Worm (Caenorhabditis elegans) whole organism, young adult: ENCODE measurements around the gene srbc-32.

Experiments used
- B0019.2 ChIP-seq: fragments of 200-800 bp; sonication (Bioruptor generic); conservative IDR thresholded peaks from 2 replicates; pipeline ENCODE4 v1.3.6; 2022; ENCODE audit warnings: missing genetic modification reagents, missing genetic modification characterization, missing compliant biosample characterization
- F22D6.2 ChIP-seq: sonication (generic microtip); optimal IDR thresholded peaks from 2 replicates; lab custom pipeline; 2016; ENCODE audit warnings: mild to moderate bottlenecking, missing genetic modification characterization, missing compliant biosample characterization
- F33H1.4 ChIP-seq: fragments of 200-800 bp; sonication (Bioruptor generic); IDR thresholded peaks from 2 replicates; pipeline ENCODE4 v1.3.6; 2022; ENCODE audit warnings: missing genetic modification reagents, missing genetic modification characterization, missing compliant biosample characterization
- F37B4.10 ChIP-seq: fragments of 200-800 bp; sonication (Bioruptor generic); IDR thresholded peaks from 2 replicates; pipeline ENCODE4 v1.3.6; 2022; ENCODE audit warnings: missing genetic modification characterization, missing compliant biosample characterization
- K12H6.12 ChIP-seq: fragments of 200-800 bp; sonication (Bioruptor generic); optimal IDR thresholded peaks from 2 replicates; lab custom pipeline; 2018; ENCODE audit warnings: mild to moderate bottlenecking, missing genetic modification characterization, missing compliant biosample characterization
- T07F8.4 ChIP-seq: sonication (generic microtip); optimal IDR thresholded peaks from 2 replicates; lab custom pipeline; 2016; ENCODE audit warnings: mild to moderate bottlenecking, missing genetic modification characterization, moderate library complexity, missing compliant biosample characterization
- Y53F4B.3 ChIP-seq: fragments of 200-800 bp; sonication (Bioruptor generic); IDR thresholded peaks from 2 replicates; pipeline ENCODE4 v1.3.6; 2022; ENCODE audit warnings: missing genetic modification reagents, missing genetic modification characterization, missing compliant biosample characterization
- aptf-2 ChIP-seq: fragments of 200-800 bp; sonication (Bioruptor generic); conservative IDR thresholded peaks from 2 replicates; pipeline ENCODE4 v1.3.6; 2022; ENCODE audit warnings: missing genetic modification reagents, missing genetic modification characterization, missing compliant biosample characterization
- aptf-3 ChIP-seq: fragments of 200-800 bp; sonication (Bioruptor generic); IDR thresholded peaks from 2 replicates; pipeline ENCODE4 v1.3.6; 2022; ENCODE audit warnings: missing genetic modification characterization, missing compliant biosample characterization
- ceh-58 ChIP-seq: fragments of 200-800 bp; sonication (Bioruptor generic); IDR thresholded peaks from 2 replicates; pipeline ENCODE4 v1.3.6; 2022; ENCODE audit warnings: missing genetic modification characterization, missing compliant biosample characterization
- egl-44 ChIP-seq: fragments of 200-800 bp; sonication (Bioruptor generic); IDR thresholded peaks from 2 replicates; pipeline ENCODE4 v1.3.6; 2022; ENCODE audit warnings: missing genetic modification reagents, missing genetic modification characterization, missing compliant biosample characterization
- hlh-12 ChIP-seq: sonication (generic microtip); optimal IDR thresholded peaks from 2 replicates; lab custom pipeline; 2016; ENCODE audit warnings: missing genetic modification characterization, missing compliant biosample characterization
- hmg-20 ChIP-seq: fragments of 200-800 bp; sonication (Bioruptor generic); IDR thresholded peaks from 2 replicates; pipeline ENCODE4 v1.3.6; 2022; ENCODE audit warnings: missing genetic modification reagents, missing genetic modification characterization, missing compliant biosample characterization
- hsf-1 ChIP-seq: fragments of 200-800 bp; sonication (Bioruptor generic); IDR thresholded peaks from 2 replicates; pipeline ENCODE4 v1.3.6; 2022; ENCODE audit warnings: missing genetic modification reagents, missing genetic modification characterization, missing compliant biosample characterization
- lin-40 ChIP-seq: sonication (generic microtip); optimal IDR thresholded peaks from 2 replicates; lab custom pipeline; 2016; ENCODE audit warnings: missing genetic modification characterization, mild to moderate bottlenecking, missing compliant biosample characterization, missing genotype, missing genetic modification reagents
- madf-3 ChIP-seq: fragments of 200-800 bp; sonication (Bioruptor generic); IDR thresholded peaks from 2 replicates; pipeline ENCODE4 v1.3.6; 2022; ENCODE audit warnings: missing genetic modification reagents, missing genetic modification characterization, missing compliant biosample characterization
- madf-6 ChIP-seq: fragments of 200-800 bp; sonication (Bioruptor generic); IDR thresholded peaks from 2 replicates; pipeline ENCODE4 v1.3.6; 2022; ENCODE audit warnings: missing genetic modification reagents, missing genetic modification characterization, missing compliant biosample characterization
- mcd-1 ChIP-seq: fragments of 200-800 bp; sonication (Bioruptor generic); IDR thresholded peaks from 2 replicates; pipeline ENCODE4 v1.3.6; 2022; ENCODE audit warnings: missing genetic modification reagents, missing genetic modification characterization, missing compliant biosample characterization
- mes-4 ChIP-seq: sonication (generic microtip); optimal IDR thresholded peaks from 2 replicates; lab custom pipeline; 2016; ENCODE audit warnings: missing genotype, missing genetic modification characterization, missing compliant biosample characterization
- nhr-120 ChIP-seq: fragments of 200-800 bp; sonication (Bioruptor generic); IDR thresholded peaks from 2 replicates; pipeline ENCODE4 v1.3.6; 2022; ENCODE audit warnings: missing genetic modification characterization, missing compliant biosample characterization
- nhr-27 ChIP-seq: fragments of 200-800 bp; sonication (Bioruptor generic); optimal IDR thresholded peaks from 2 replicates; lab custom pipeline; 2018; ENCODE audit warnings: mild to moderate bottlenecking, missing genetic modification characterization, moderate library complexity, missing compliant biosample characterization
- pbrm-1 ChIP-seq: fragments of 200-800 bp; sonication (Bioruptor generic); IDR thresholded peaks from 2 replicates; pipeline ENCODE4 v1.3.6; 2022; ENCODE audit warnings: missing genetic modification reagents, missing genetic modification characterization, missing compliant biosample characterization
- rcor-1 ChIP-seq: fragments of 200-800 bp; sonication (Bioruptor generic); IDR thresholded peaks from 2 replicates; pipeline ENCODE4 v1.3.6; 2022; ENCODE audit warnings: missing genetic modification reagents, missing genetic modification characterization, missing compliant biosample characterization
- repo-1 ChIP-seq: sonication (generic microtip); optimal IDR thresholded peaks from 2 replicates; lab custom pipeline; 2017; ENCODE audit warnings: mild to moderate bottlenecking, missing genetic modification characterization, missing compliant biosample characterization
- snpc-1.1 ChIP-seq: sonication (generic microtip); optimal IDR thresholded peaks from 2 replicates; lab custom pipeline; 2017; ENCODE audit warnings: missing genetic modification characterization, mild to moderate bottlenecking, missing compliant biosample characterization, antibody characterized with exemption, moderate library complexity, missing genotype, missing genetic modification reagents; ENCODE audit not compliant: insufficient read depth
- snpc-4 ChIP-seq, 5 experiments: fragments of 150-350 bp in 1 of 5; sonication (generic microtip) in 4 of 5; optimal IDR thresholded peaks; 2 replicates each; lab custom pipeline; 2014 to 2018; ENCODE audit warnings: missing genetic modification characterization in 5 of 5, missing biosample characterization in 3 of 5, antibody characterized with exemption in 2 of 5, mild to moderate bottlenecking in 2 of 5, missing compliant biosample characterization in 2 of 5, missing genotype in 2 of 5, moderate library complexity in 2 of 5, missing genetic modification reagents in 1 of 5
- tbx-9 ChIP-seq: sonication (generic microtip); optimal IDR thresholded peaks from 2 replicates; lab custom pipeline; 2016; ENCODE audit warnings: borderline replicate concordance, missing genetic modification characterization, inconsistent platforms, missing compliant biosample characterization
- tlf-1 ChIP-seq: fragments of 200-800 bp; sonication (Bioruptor generic); optimal IDR thresholded peaks from 2 replicates; lab custom pipeline; 2018; ENCODE audit warnings: mild to moderate bottlenecking, missing genetic modification characterization, missing compliant biosample characterization
- unc-130 ChIP-seq: sonication (generic microtip); optimal IDR thresholded peaks from 2 replicates; lab custom pipeline; 2016; ENCODE audit warnings: missing genetic modification reagents, missing genetic modification characterization, missing compliant biosample characterization
- zfh-2 ChIP-seq: fragments of 200-800 bp; sonication (Bioruptor generic); conservative IDR thresholded peaks from 2 replicates; pipeline ENCODE4 v1.3.6; 2022; ENCODE audit warnings: missing genetic modification reagents, missing genetic modification characterization, missing compliant biosample characterization
- ztf-25 ChIP-seq: fragments of 200-800 bp; sonication (Bioruptor generic); IDR thresholded peaks from 2 replicates; pipeline ENCODE4 v1.3.6; 2022; ENCODE audit warnings: missing genetic modification reagents, missing genetic modification characterization, missing compliant biosample characterization
- ztf-26 ChIP-seq: sonication (generic microtip); optimal IDR thresholded peaks from 2 replicates; lab custom pipeline; 2017; ENCODE audit warnings: missing genetic modification characterization, missing compliant biosample characterization

Gene srbc-32

DNA sequence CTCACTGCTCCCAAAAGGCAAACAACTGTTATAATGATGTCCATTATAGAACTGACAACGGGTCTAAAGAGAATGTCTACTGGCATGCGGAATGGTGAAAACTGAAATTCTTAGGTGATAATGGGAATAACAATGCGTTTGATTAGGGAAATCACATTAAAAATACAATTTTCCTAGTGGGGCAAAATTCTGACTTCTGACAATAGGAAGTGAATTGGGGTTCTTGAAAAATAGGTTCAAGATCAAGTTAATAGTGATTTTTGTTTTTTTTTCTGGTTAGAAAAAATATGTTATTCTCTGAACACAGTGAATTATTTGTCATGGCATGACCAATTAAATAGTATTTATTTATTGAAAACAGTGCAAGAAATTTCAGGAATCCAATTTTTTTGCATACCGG lies at the start of gene srbc-32:
Gene srbc-32 (minus strand): TSS at position 101 of the 400 bp plus-strand sequence.
- TF ChIP-seq unc-130 (GFP tag; lab: Kevin White, UChicago) = no peak
- TF ChIP-seq aptf-2 (GFP tag; lab: Robert Waterston, UW) = no peak

DNA sequence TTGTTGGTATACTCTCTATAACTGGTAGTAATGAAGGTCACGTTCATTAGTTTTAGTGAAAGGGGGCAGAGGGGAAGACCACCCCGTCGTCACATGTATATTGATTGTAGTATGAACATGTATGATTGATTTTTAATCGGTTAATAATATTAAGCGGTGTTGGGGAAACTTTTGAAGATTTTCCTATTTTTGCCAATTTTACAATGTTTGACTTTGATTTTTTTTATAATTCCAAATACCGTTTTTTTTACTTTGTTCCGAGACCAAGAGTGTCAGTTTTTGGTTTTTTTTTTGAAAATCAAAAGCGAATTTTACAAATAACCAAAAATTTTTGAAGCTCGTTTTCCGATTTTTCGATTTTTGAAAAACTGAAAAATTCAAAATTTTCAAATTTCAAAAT lies 48.5 kb upstream of the srbc-32 start, which contains the start of gene nhr-221:
Gene nhr-221 (minus strand): TSS at position 101 of the 400 bp plus-strand sequence.
- TF ChIP-seq tbx-9 (tag; lab: Kevin White, UChicago) = no peak
- no peak for TF ChIP-seq egl-44
- TF ChIP-seq mcd-1 (GFP tag; lab: Robert Waterston, UW) = no peak
- TF ChIP-seq mes-4 = no peak
- TF ChIP-seq B0019.2 = no peak
- no peak for TF ChIP-seq F37B4.10 (GFP tag; lab: Robert Waterston, UW)
- no peak for TF ChIP-seq zfh-2 (GFP tag; lab: Robert Waterston, UW)
- no peak for TF ChIP-seq ztf-25 (GFP tag; lab: Robert Waterston, UW)
- no peak for TF ChIP-seq madf-6 (GFP tag; lab: Robert Waterston, UW)
- no peak for TF ChIP-seq rcor-1 (GFP tag; lab: Robert Waterston, UW)

DNA sequence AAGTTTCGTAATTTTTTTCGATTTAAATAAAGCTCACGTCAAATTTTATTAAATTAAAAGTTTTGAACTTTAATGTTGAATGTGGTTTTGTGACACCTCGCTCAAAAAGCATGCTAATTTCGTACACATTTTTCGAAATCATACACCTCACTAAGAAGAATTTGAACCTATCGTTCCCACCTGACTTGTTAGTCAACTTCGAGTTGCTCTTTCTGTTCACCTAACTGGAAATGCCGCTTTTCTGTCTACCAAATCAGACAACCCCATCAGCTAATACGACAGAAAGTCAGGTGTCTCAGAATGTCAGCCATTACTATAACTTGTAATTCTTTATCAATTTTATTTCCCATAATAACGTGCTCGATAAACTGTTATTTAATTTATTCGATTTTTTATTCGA lies 43.6 kb upstream of the srbc-32 start, which contains the start of gene srbc-66:
Gene srbc-66 (plus strand): TSS at position 301 of the 400 bp plus-strand sequence.
- TF ChIP-seq hlh-12 (tag; lab: Kevin White, UChicago) (no peak), snpc-1.1 (tag; lab: Kevin White, UChicago) (no peak), tlf-1 (GFP tag; lab: Kevin White, UChicago) (no peak), Y53F4B.3 (no peak), tbx-9 (tag; lab: Kevin White, UChicago) (no peak), snpc-4 (GFP tag; optimal IDR thresholded peaks at IDR 0.05; lab: Kevin White, UChicago) (no peak), snpc-4 (tag; optimal IDR thresholded peaks at IDR 0.05; lab: Kevin White, UChicago) (no peak), repo-1 (tag; lab: Kevin White, UChicago) (no peak), mes-4 (no peak), nhr-27 (tag; lab: Kevin White, UChicago) (no peak), madf-3 (no peak), nhr-120 (GFP tag; lab: Robert Waterston, UW) (no peak), T07F8.4 (tag; lab: Kevin White, UChicago) (no peak), pbrm-1 (no peak), unc-130 (GFP tag; lab: Kevin White, UChicago) (no peak), F33H1.4 (GFP tag; lab: Robert Waterston, UW) (no peak)

DNA sequence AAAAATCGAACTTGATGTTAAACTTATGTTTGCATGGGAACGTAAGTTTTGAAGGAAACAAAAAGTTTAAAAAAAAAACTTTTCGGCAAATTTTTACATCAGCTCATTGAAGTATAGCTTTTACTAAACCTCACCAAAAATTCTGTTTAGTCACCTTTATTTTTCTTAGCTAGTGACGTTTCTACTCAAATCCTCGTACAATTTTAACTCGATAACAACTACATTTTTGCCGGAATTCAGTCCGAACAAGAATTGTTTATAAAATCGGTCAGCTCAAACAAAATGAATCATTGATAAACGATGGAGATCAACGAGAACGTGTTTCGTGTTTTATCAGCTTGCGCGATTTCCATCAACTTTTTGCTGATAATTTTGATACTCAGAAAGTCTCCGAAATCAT lies 40.1 kb upstream of the srbc-32 start, which contains the start of gene str-260:
Gene str-260 (plus strand): TSS at position 301 of the 400 bp plus-strand sequence.
- TF ChIP-seq hsf-1 = no peak
- no peak for TF ChIP-seq F37B4.10 (GFP tag; lab: Robert Waterston, UW)
- TF ChIP-seq zfh-2 (GFP tag; lab: Robert Waterston, UW) = no peak
- TF ChIP-seq lin-40 = no peak
- TF ChIP-seq ceh-58 = no peak
- TF ChIP-seq mcd-1 (GFP tag; lab: Robert Waterston, UW) = no peak
- TF ChIP-seq K12H6.12 (tag; lab: Kevin White, UChicago) = no peak
- no peak for TF ChIP-seq hmg-20 (GFP tag; lab: Robert Waterston, UW)
- TF ChIP-seq aptf-3 (GFP tag; lab: Robert Waterston, UW) = no peak
- no peak for TF ChIP-seq F22D6.2 (tag; lab: Kevin White, UChicago)
- TF ChIP-seq ztf-26 (tag; lab: Kevin White, UChicago) = no peak
